Worm (Caenorhabditis elegans) whole organism, L2 larva: ENCODE results near the gene cutl-5.

Experiments used
- Y55F3AM.14 ChIP-seq: fragments of 200-800 bp; sonication (Bioruptor generic); optimal IDR thresholded peaks from 2 replicates; lab custom pipeline; 2018; ENCODE audit warnings: mild to moderate bottlenecking, missing genetic modification characterization, missing compliant biosample characterization
- aly-2 ChIP-seq: fragments of 150-350 bp; optimal IDR thresholded peaks from 2 replicates; lab custom pipeline; 2014; ENCODE audit warnings: missing biosample characterization, missing genetic modification characterization
- dmd-4 ChIP-seq: sonication (generic microtip); optimal IDR thresholded peaks from 2 replicates; lab custom pipeline; 2017; ENCODE audit warnings: missing biosample characterization, missing genetic modification characterization
- elt-1 ChIP-seq: fragments of 150-350 bp; optimal IDR thresholded peaks from 2 replicates; lab custom pipeline; 2014; ENCODE audit warnings: missing biosample characterization, missing genetic modification characterization
- fos-1 ChIP-seq: fragments of 150-350 bp; optimal IDR thresholded peaks from 2 replicates; lab custom pipeline; 2014; ENCODE audit warnings: missing biosample characterization, missing genetic modification characterization
- lin-13 ChIP-seq: fragments of 150-350 bp; optimal IDR thresholded peaks from 2 replicates; lab custom pipeline; 2014; ENCODE audit warnings: missing biosample characterization, missing genetic modification reagents, missing genetic modification characterization
- lsy-2 ChIP-seq, 2 experiments: fragments of 150-350 bp in 1 of 2; sonication (generic microtip) in 1 of 2; optimal IDR thresholded peaks; 2 replicates each; lab custom pipeline; 2014 to 2017; ENCODE audit warnings: missing biosample characterization in 2 of 2, missing genetic modification characterization in 2 of 2
- mbf-1 ChIP-seq: sonication (generic microtip); optimal IDR thresholded peaks from 2 replicates; lab custom pipeline; 2017; ENCODE audit warnings: missing biosample characterization, missing genetic modification characterization
- mdl-1 ChIP-seq, 2 experiments: fragments of 150-350 bp in 1 of 2; sonication (generic microtip) in 1 of 2; optimal IDR thresholded peaks; 2 replicates each; lab custom pipeline; 2017; ENCODE audit warnings: missing biosample characterization in 2 of 2, missing genetic modification characterization in 2 of 2
- nhr-11 ChIP-seq: fragments of 150-350 bp; optimal IDR thresholded peaks from 2 replicates; lab custom pipeline; 2014; ENCODE audit warnings: missing biosample characterization, missing genetic modification characterization
- nhr-12 ChIP-seq: fragments of 150-350 bp; optimal IDR thresholded peaks from 2 replicates; lab custom pipeline; 2014; ENCODE audit warnings: missing biosample characterization, missing genetic modification characterization
- snpc-4 ChIP-seq: fragments of 150-350 bp; optimal IDR thresholded peaks from 2 replicates; lab custom pipeline; 2014; ENCODE audit warnings: missing biosample characterization, missing genetic modification characterization
- unc-55 ChIP-seq: fragments of 150-350 bp; sonication (generic microtip); optimal IDR thresholded peaks from 3 replicates; lab custom pipeline; 2014; ENCODE audit warnings: missing biosample characterization, missing genetic modification reagents, missing genetic modification characterization
- ztf-11 ChIP-seq: sonication (generic microtip); optimal IDR thresholded peaks from 2 replicates; lab custom pipeline; 2017; ENCODE audit warnings: missing biosample characterization, missing genetic modification characterization

DNA sequence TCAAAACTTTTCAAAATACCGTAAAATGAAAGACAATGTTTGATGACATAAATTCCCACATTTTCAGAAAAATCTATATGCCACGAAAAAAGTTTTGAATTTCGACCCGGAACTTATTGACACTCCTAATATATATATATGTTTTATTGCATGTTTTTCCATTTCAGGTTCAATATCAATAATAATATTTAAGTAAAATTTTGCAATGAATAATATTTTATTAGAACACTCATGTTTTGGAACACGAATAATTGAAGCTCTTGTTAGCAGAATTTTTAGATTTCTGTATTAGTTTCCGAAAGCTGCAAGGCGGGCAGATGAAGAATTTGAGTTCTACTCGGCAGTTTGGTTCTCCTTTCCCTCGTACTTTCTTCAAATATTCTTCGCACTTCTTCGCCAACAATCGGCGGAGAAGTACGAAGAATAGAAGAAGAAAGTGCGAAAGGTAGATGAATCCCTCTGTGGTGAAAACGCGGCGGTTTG is 22.3 kb downstream of the cutl-5 start, which contains the start of gene T02G5.3:
- TF ChIP-seq fos-1: no peak
- TF ChIP-seq nhr-11 (tag; lab: Kevin White, UChicago): no peak
- no peak for TF ChIP-seq lin-13 (GFP tag; lab: Kevin White, UChicago)
- no peak for TF ChIP-seq nhr-12 (tag; lab: Kevin White, UChicago)
- no peak for TF ChIP-seq Y55F3AM.14
- no peak for TF ChIP-seq dmd-4 (tag; lab: Kevin White, UChicago)
- no peak for TF ChIP-seq unc-55
- TF ChIP-seq ztf-11 (tag; lab: Kevin White, UChicago): no peak
- TF ChIP-seq aly-2 (tag; lab: Kevin White, UChicago): no peak
- TF ChIP-seq elt-1 (tag; lab: Kevin White, UChicago): no peak
- TF ChIP-seq mbf-1 (tag; lab: Kevin White, UChicago): no peak
- TF ChIP-seq lsy-2 (tag; optimal IDR thresholded peaks at IDR 0.05; lab: Kevin White, UChicago): no peak
- no peak for TF ChIP-seq mdl-1 (tag; optimal IDR thresholded peaks at IDR 0.05; lab: Kevin White, UChicago)
- no peak for TF ChIP-seq snpc-4 (tag; lab: Kevin White, UChicago)
